Worm (Caenorhabditis elegans) whole organism, midembryonic: ENCODE data around the gene sri-42.

Source experiments
- flt-1 ChIP-seq: fragments of 200-800 bp; sonication (Bioruptor generic); IDR thresholded peaks from 2 replicates; pipeline ENCODE4 v1.3.6; 2022; ENCODE audit warnings: missing genetic modification characterization, missing compliant biosample characterization
- klf-2 ChIP-seq: fragments of 200-800 bp; sonication (Bioruptor generic); conservative IDR thresholded peaks from 2 replicates; pipeline ENCODE4 v1.3.6; 2022; ENCODE audit warnings: missing genetic modification reagents, missing genetic modification characterization, missing compliant biosample characterization
- med-1 ChIP-seq: sonication (generic microtip); optimal IDR thresholded peaks from 2 replicates; lab custom pipeline; 2017; ENCODE audit warnings: missing genetic modification characterization, mild to moderate bottlenecking, missing compliant biosample characterization, antibody characterized with exemption, missing genetic modification reagents; ENCODE audit not compliant: insufficient read depth
- tab-1 ChIP-seq: fragments of 200-800 bp; sonication (Bioruptor generic); IDR thresholded peaks from 2 replicates; pipeline ENCODE4 v1.3.6; 2022; ENCODE audit warnings: missing genetic modification characterization, missing compliant biosample characterization
- ztf-29 ChIP-seq: fragments of 200-800 bp; sonication (Bioruptor generic); IDR thresholded peaks from 2 replicates; pipeline ENCODE4 v1.3.6; 2022; ENCODE audit warnings: missing genetic modification reagents, missing genetic modification characterization, missing compliant biosample characterization

ce11 chrII:3158985-3159384 lies 16.2 kb upstream of the sri-42 start, which contains the start of gene sri-34:
- TF ChIP-seq flt-1 (GFP tag; lab: Robert Waterston, UW) (no peak), med-1 (GFP tag; lab: Kevin White, UChicago) (no peak), tab-1 (GFP tag; lab: Robert Waterston, UW) (no peak), ztf-29 (GFP tag; lab: Robert Waterston, UW) (no peak), klf-2 (GFP tag; lab: Robert Waterston, UW) (no peak)
